Worm (Caenorhabditis elegans) whole organism, late embryonic: ENCODE results near the gene gst-35.

Source experiments
- C08G9.2 ChIP-seq: sonication (generic microtip); optimal IDR thresholded peaks from 2 replicates; lab custom pipeline; 2016; ENCODE audit warnings: mild to moderate bottlenecking, missing genetic modification characterization, moderate library complexity, missing compliant biosample characterization
- C38D4.7 ChIP-seq: fragments of 200-800 bp; sonication (Bioruptor generic); optimal IDR thresholded peaks from 2 replicates; lab custom pipeline; 2018; ENCODE audit warnings: mild to moderate bottlenecking, missing genetic modification characterization, moderate library complexity, missing compliant biosample characterization
- F13H6.1 ChIP-seq: sonication (generic microtip); optimal IDR thresholded peaks from 2 replicates; lab custom pipeline; 2016; ENCODE audit warnings: missing genetic modification characterization, missing compliant biosample characterization
- K02D7.2 ChIP-seq: sonication (generic microtip); optimal IDR thresholded peaks from 2 replicates; lab custom pipeline; 2017; ENCODE audit warnings: mild to moderate bottlenecking, missing genetic modification characterization, missing compliant biosample characterization
- K09A11.1 ChIP-seq: sonication (generic microtip); optimal IDR thresholded peaks from 2 replicates; lab custom pipeline; 2017; ENCODE audit warnings: antibody characterized with exemption, mild to moderate bottlenecking, missing genetic modification characterization, missing compliant biosample characterization; ENCODE audit not compliant: insufficient read depth
- Y22D7AL.16 ChIP-seq: sonication (generic microtip); optimal IDR thresholded peaks from 2 replicates; lab custom pipeline; 2016; ENCODE audit warnings: missing genetic modification characterization, missing compliant biosample characterization
- ahr-1 ChIP-seq: sonication (generic microtip); optimal IDR thresholded peaks from 2 replicates; lab custom pipeline; 2016; ENCODE audit warnings: missing genetic modification characterization, missing compliant biosample characterization
- ama-1 ChIP-seq: fragments of 150-350 bp; optimal IDR thresholded peaks from 2 replicates; lab custom pipeline; 2014
- ceh-14 ChIP-seq: sonication (generic microtip); optimal IDR thresholded peaks from 2 replicates; lab custom pipeline; 2016; ENCODE audit warnings: missing genotype, missing genetic modification characterization, missing compliant biosample characterization
- ceh-19 ChIP-seq: fragments of 200-800 bp; sonication (Bioruptor generic); optimal IDR thresholded peaks from 2 replicates; lab custom pipeline; 2018; ENCODE audit warnings: mild to moderate bottlenecking, missing genetic modification characterization, missing compliant biosample characterization
- ceh-2 ChIP-seq: sonication (generic microtip); optimal IDR thresholded peaks from 2 replicates; lab custom pipeline; 2016; ENCODE audit warnings: missing genotype, missing genetic modification characterization, missing compliant biosample characterization
- ceh-22 ChIP-seq: sonication (generic microtip); optimal IDR thresholded peaks from 2 replicates; lab custom pipeline; 2017; ENCODE audit warnings: missing biosample characterization, missing genetic modification characterization
- ceh-24 ChIP-seq: sonication (generic microtip); optimal IDR thresholded peaks from 2 replicates; lab custom pipeline; 2016; ENCODE audit warnings: mild to moderate bottlenecking, missing genetic modification characterization, missing compliant biosample characterization
- ceh-34 ChIP-seq: sonication (generic microtip); optimal IDR thresholded peaks from 2 replicates; lab custom pipeline; 2016; ENCODE audit warnings: mild to moderate bottlenecking, missing genetic modification characterization, missing compliant biosample characterization
- ceh-45 ChIP-seq: fragments of 200-800 bp; sonication (Bioruptor generic); IDR thresholded peaks from 2 replicates; pipeline ENCODE4 v1.3.6; 2022; ENCODE audit warnings: missing genetic modification reagents, missing genetic modification characterization, missing compliant biosample characterization
- ceh-6 ChIP-seq: fragments of 200-800 bp; sonication (Bioruptor generic); optimal IDR thresholded peaks from 2 replicates; lab custom pipeline; 2018; ENCODE audit warnings: mild to moderate bottlenecking, missing genetic modification characterization, missing compliant biosample characterization
- ceh-9 ChIP-seq: sonication (generic microtip); optimal IDR thresholded peaks from 2 replicates; lab custom pipeline; 2016; ENCODE audit warnings: mild to moderate bottlenecking, missing genetic modification characterization, inconsistent platforms, missing compliant biosample characterization
- che-1 ChIP-seq: sonication (generic microtip); optimal IDR thresholded peaks from 2 replicates; lab custom pipeline; 2016; ENCODE audit warnings: mild to moderate bottlenecking, missing genetic modification characterization, missing compliant biosample characterization
- dve-1 ChIP-seq: sonication (generic microtip); optimal IDR thresholded peaks from 2 replicates; lab custom pipeline; 2017; ENCODE audit warnings: antibody characterized with exemption, mild to moderate bottlenecking, missing genetic modification characterization, missing compliant biosample characterization
- elt-4 ChIP-seq: sonication (generic microtip); optimal IDR thresholded peaks from 2 replicates; lab custom pipeline; 2016; ENCODE audit warnings: missing genetic modification characterization, missing compliant biosample characterization
- ets-4 ChIP-seq: sonication (generic microtip); optimal IDR thresholded peaks from 2 replicates; lab custom pipeline; 2016; ENCODE audit warnings: missing genetic modification characterization, missing compliant biosample characterization
- fkh-6 ChIP-seq: sonication (generic microtip); optimal IDR thresholded peaks from 2 replicates; lab custom pipeline; 2016; ENCODE audit warnings: missing genetic modification characterization, missing compliant biosample characterization
- gmeb-2 ChIP-seq: sonication (generic microtip); optimal IDR thresholded peaks from 2 replicates; lab custom pipeline; 2016; ENCODE audit warnings: missing genetic modification characterization, inconsistent platforms, missing compliant biosample characterization
- hlh-13 ChIP-seq: fragments of 200-800 bp; sonication (Bioruptor generic); optimal IDR thresholded peaks from 2 replicates; lab custom pipeline; 2018; ENCODE audit warnings: mild to moderate bottlenecking, missing genetic modification characterization, missing compliant biosample characterization
- hlh-15 ChIP-seq: sonication (generic microtip); optimal IDR thresholded peaks from 2 replicates; lab custom pipeline; 2016; ENCODE audit warnings: missing genetic modification characterization, missing compliant biosample characterization
- hlh-30 ChIP-seq: sonication (generic microtip); optimal IDR thresholded peaks from 2 replicates; lab custom pipeline; 2017; ENCODE audit warnings: antibody characterized with exemption, missing genetic modification characterization, missing compliant biosample characterization; ENCODE audit not compliant: insufficient read depth
- hlh-6 ChIP-seq: sonication (generic microtip); optimal IDR thresholded peaks from 2 replicates; lab custom pipeline; 2016; ENCODE audit warnings: missing genotype, missing genetic modification characterization, missing compliant biosample characterization
- hlh-8 ChIP-seq: sonication (generic microtip); optimal IDR thresholded peaks from 2 replicates; lab custom pipeline; 2016; ENCODE audit warnings: missing genotype, missing genetic modification characterization, missing compliant biosample characterization
- lin-11 ChIP-seq: fragments of 200-800 bp; sonication (Bioruptor generic); optimal IDR thresholded peaks from 2 replicates; lab custom pipeline; 2018; ENCODE audit warnings: mild to moderate bottlenecking, missing genetic modification characterization, missing compliant biosample characterization
- nhr-11 ChIP-seq: fragments of 150-350 bp; optimal IDR thresholded peaks from 2 replicates; lab custom pipeline; 2014; ENCODE audit warnings: missing biosample characterization, missing genetic modification characterization
- nhr-232 ChIP-seq: sonication (generic microtip); optimal IDR thresholded peaks from 2 replicates; lab custom pipeline; 2016; ENCODE audit warnings: missing genetic modification characterization, missing compliant biosample characterization
- npax-4 ChIP-seq: sonication (generic microtip); optimal IDR thresholded peaks from 2 replicates; lab custom pipeline; 2016; ENCODE audit warnings: missing genetic modification characterization, missing compliant biosample characterization
- odd-2 ChIP-seq: sonication (generic microtip); optimal IDR thresholded peaks from 2 replicates; lab custom pipeline; 2017; ENCODE audit warnings: antibody characterized with exemption, mild to moderate bottlenecking, missing genetic modification characterization, missing compliant biosample characterization
- pat-9 ChIP-seq: fragments of 200-800 bp; sonication (Bioruptor generic); optimal IDR thresholded peaks from 2 replicates; lab custom pipeline; 2018; ENCODE audit warnings: mild to moderate bottlenecking, missing genetic modification characterization, moderate library complexity, missing compliant biosample characterization
- pha-2 ChIP-seq: sonication (generic microtip); optimal IDR thresholded peaks from 2 replicates; lab custom pipeline; 2017; ENCODE audit warnings: mild to moderate bottlenecking, missing genetic modification characterization, missing compliant biosample characterization
- pqm-1 ChIP-seq: sonication (generic microtip); optimal IDR thresholded peaks from 2 replicates; lab custom pipeline; 2016; ENCODE audit warnings: missing genetic modification characterization, missing compliant biosample characterization
- pros-1 ChIP-seq: fragments of 150-350 bp; optimal IDR thresholded peaks from 2 replicates; lab custom pipeline; 2014; ENCODE audit warnings: missing biosample characterization, missing genetic modification reagents, missing genetic modification characterization
- ref-2 ChIP-seq: sonication (generic microtip); optimal IDR thresholded peaks from 2 replicates; lab custom pipeline; 2016; ENCODE audit warnings: missing genetic modification characterization, missing compliant biosample characterization
- rnt-1 ChIP-seq: sonication (generic microtip); optimal IDR thresholded peaks from 2 replicates; lab custom pipeline; 2016; ENCODE audit warnings: missing genetic modification characterization, missing compliant biosample characterization
- sdc-2 ChIP-seq: sonication (generic microtip); optimal IDR thresholded peaks from 2 replicates; lab custom pipeline; 2016; ENCODE audit warnings: missing genotype, missing genetic modification characterization, missing compliant biosample characterization
- sox-2 ChIP-seq: fragments of 200-800 bp; sonication (Bioruptor generic); IDR thresholded peaks from 2 replicates; pipeline ENCODE4 v1.3.6; 2022; ENCODE audit warnings: missing genetic modification reagents, missing genetic modification characterization, missing compliant biosample characterization
- sox-4 ChIP-seq: sonication (generic microtip); optimal IDR thresholded peaks from 2 replicates; lab custom pipeline; 2017; ENCODE audit warnings: mild to moderate bottlenecking, missing genetic modification characterization, inconsistent platforms, missing compliant biosample characterization
- ttx-3 ChIP-seq: sonication (generic microtip); optimal IDR thresholded peaks from 2 replicates; lab custom pipeline; 2016; ENCODE audit warnings: missing genetic modification reagents, missing genetic modification characterization, missing compliant biosample characterization
- unc-86 ChIP-seq: sonication (generic microtip); optimal IDR thresholded peaks from 2 replicates; lab custom pipeline; 2016; ENCODE audit warnings: missing genetic modification characterization, missing compliant biosample characterization
- ztf-16 ChIP-seq: sonication (generic microtip); optimal IDR thresholded peaks from 2 replicates; lab custom pipeline; 2017; ENCODE audit warnings: missing genetic modification characterization, missing compliant biosample characterization

gst-35 gene

ce11 chrII:15226186-15226585 is 41.0 kb upstream of the gst-35 start:
- peak; percentile 1 for TF ChIP-seq hlh-6 (tag; lab: Kevin White, UChicago)
- no peak for TF ChIP-seq rnt-1 (tag; lab: Kevin White, UChicago)

- TF ChIP-seq Y22D7AL.16 (tag; lab: Kevin White, UChicago) (no peak), ztf-16 (tag; lab: Kevin White, UChicago) (no peak), gmeb-2 (tag; lab: Kevin White, UChicago) (no peak), pqm-1 (tag; lab: Kevin White, UChicago) (no peak), ceh-19 (no peak), npax-4 (tag; lab: Kevin White, UChicago) (no peak), hlh-8 (tag; lab: Kevin White, UChicago) (no peak), K09A11.1 (tag; lab: Kevin White, UChicago) (no peak), ahr-1 (tag; lab: Kevin White, UChicago) (no peak), ets-4 (tag; lab: Kevin White, UChicago) (no peak), hlh-13 (GFP tag; lab: Kevin White, UChicago) (no peak), hlh-30 (tag; lab: Kevin White, UChicago) (no peak), hlh-15 (tag; lab: Kevin White, UChicago) (no peak), odd-2 (tag; lab: Kevin White, UChicago) (no peak), sdc-2 (tag; lab: Kevin White, UChicago) (no peak), ceh-45 (no peak), ceh-9 (tag; lab: Kevin White, UChicago) (no peak)
- TF ChIP-seq, all 69 proteins: peak for 0
Measured at ce11 chrII:15220116-15220515, 34.9 kb upstream of the gst-35 start.

- no peak for TF ChIP-seq ceh-19
- no peak for TF ChIP-seq elt-4 (tag; lab: Kevin White, UChicago)
- no peak for TF ChIP-seq che-1 (tag; lab: Kevin White, UChicago)
- TF ChIP-seq ceh-14 (tag; lab: Kevin White, UChicago): no peak
- TF ChIP-seq ceh-24 (tag; lab: Kevin White, UChicago): no peak
- no peak for TF ChIP-seq hlh-8 (tag; lab: Kevin White, UChicago)
- TF ChIP-seq pha-2 (tag; lab: Kevin White, UChicago): no peak
- TF ChIP-seq ahr-1 (tag; lab: Kevin White, UChicago): no peak
- TF ChIP-seq pat-9 (tag; lab: Kevin White, UChicago): no peak
- no peak for TF ChIP-seq ama-1 (lab: Kevin White, UChicago)
- no peak for TF ChIP-seq sox-2
- no peak for TF ChIP-seq ttx-3 (tag; lab: Kevin White, UChicago)
Measured at ce11 chrII:15219033-15219432, 33.8 kb upstream of the gst-35 start.

- TF ChIP-seq C08G9.2 (no peak), F13H6.1 (tag; lab: Kevin White, UChicago) (no peak)
Measured at ce11 chrII:15218609-15219008, 33.4 kb upstream of the gst-35 start.

ce11 chrII:15217949-15218348 is 32.8 kb upstream of the gst-35 start:
- TF ChIP-seq sdc-2 (tag; lab: Kevin White, UChicago) (no peak), ceh-2 (tag; lab: Kevin White, UChicago) (no peak), nhr-11 (tag; lab: Kevin White, UChicago) (no peak), che-1 (tag; lab: Kevin White, UChicago) (no peak), ceh-6 (no peak), fkh-6 (no peak), sox-4 (tag; lab: Kevin White, UChicago) (no peak), pros-1 (no peak), ceh-22 (no peak), nhr-232 (tag; lab: Kevin White, UChicago) (no peak), lin-11 (tag; lab: Kevin White, UChicago) (no peak), rnt-1 (tag; lab: Kevin White, UChicago) (peak; percentile 51), ama-1 (lab: Kevin White, UChicago) (no peak), ahr-1 (tag; lab: Kevin White, UChicago) (no peak), unc-86 (tag; lab: Kevin White, UChicago) (no peak), K02D7.2 (tag; lab: Kevin White, UChicago) (no peak), ztf-16 (tag; lab: Kevin White, UChicago) (no peak), ceh-34 (tag; lab: Kevin White, UChicago) (peak; percentile 15), hlh-8 (tag; lab: Kevin White, UChicago) (no peak), dve-1 (tag; lab: Kevin White, UChicago) (peak; percentile 22), C38D4.7 (GFP tag; lab: Kevin White, UChicago) (peak; percentile 22), ceh-24 (tag; lab: Kevin White, UChicago) (no peak), ref-2 (tag; lab: Kevin White, UChicago) (no peak), ets-4 (tag; lab: Kevin White, UChicago) (peak; percentile 24)
